Worm (Caenorhabditis elegans): ENCODE results near the gene plc-1.
A peak's percentile ranks its signal among the peaks of the same experiment; 100 is the strongest.

Gene plc-1

ce11 chrX:10844602-10845354 is 6.3 kb upstream of the plc-1 start, which contains the start of gene C05A9.2:
Gene C05A9.2, minus strand, starts transcription at chrX:10844674.
- TF ChIP-seq hnd-1 (tag; optimal IDR thresholded peaks at IDR 0.05): no peak
- TF ChIP-seq ceh-36 (tag; optimal IDR thresholded peaks at IDR 0.05): peak; percentile 19

ce11 chrX:10844137-10844536 is 5.7 kb upstream of the plc-1 start:
- TF ChIP-seq ceh-36 (tag; optimal IDR thresholded peaks at IDR 0.05): peak; percentile 43
- 0 out of 2 replicates have a peak, but pooled peaks have one; percentile 35 for TF ChIP-seq pes-1 (GFP tag; IDR thresholded peaks at IDR 0.05)
- no peak for TF ChIP-seq sea-1 (GFP tag; conservative IDR thresholded peaks at IDR 0.05)

- peak; percentile 26 for TF ChIP-seq ceh-36 (tag; optimal IDR thresholded peaks at IDR 0.05)
- no peak for TF ChIP-seq ceh-13 (GFP tag; optimal IDR thresholded peaks at IDR 0.05)
These were observed 841 bp downstream of the plc-1 start for ce11 chrX:10837609-10838008.

ce11 chrX:10834568-10834967 is 3.9 kb downstream of the plc-1 start:
- TF ChIP-seq sea-1 (GFP tag; conservative IDR thresholded peaks at IDR 0.05) (no peak), ceh-36 (tag; optimal IDR thresholded peaks at IDR 0.05) (no peak), hmbx-1 (tag; optimal IDR thresholded peaks at IDR 0.05) (no peak), ets-7 (tag; optimal IDR thresholded peaks at IDR 0.05) (no peak), tbx-37 (GFP tag; conservative IDR thresholded peaks at IDR 0.05) (no peak), hnd-1 (tag; optimal IDR thresholded peaks at IDR 0.05) (no peak), ceh-13 (GFP tag; optimal IDR thresholded peaks at IDR 0.05) (no peak), flt-1 (GFP tag; IDR thresholded peaks at IDR 0.05) (no peak), scrt-1 (GFP tag; IDR thresholded peaks at IDR 0.05) (no peak), ama-1 (optimal IDR thresholded peaks at IDR 0.05) (no peak), tra-4 (tag; optimal IDR thresholded peaks at IDR 0.05) (no peak), F13C5.2 (tag; optimal IDR thresholded peaks at IDR 0.05) (no peak), B0310.2 (tag; optimal IDR thresholded peaks at IDR 0.05) (no peak), hmg-4 (GFP tag; optimal IDR thresholded peaks at IDR 0.05) (no peak), pes-1 (GFP tag; IDR thresholded peaks at IDR 0.05) (no peak), tbx-11 (GFP tag; IDR thresholded peaks at IDR 0.05) (no peak), aly-1 (tag; optimal IDR thresholded peaks at IDR 0.05) (no peak)

- TF ChIP-seq hmbx-1 (tag; optimal IDR thresholded peaks at IDR 0.05): no peak
- TF ChIP-seq hnd-1 (tag; optimal IDR thresholded peaks at IDR 0.05): peak; percentile 50
- peak; percentile 87 for TF ChIP-seq scrt-1 (GFP tag; IDR thresholded peaks at IDR 0.05)
- peak; percentile 22 for TF ChIP-seq ets-7 (tag; optimal IDR thresholded peaks at IDR 0.05)
- TF ChIP-seq flt-1 (GFP tag; IDR thresholded peaks at IDR 0.05): peak; percentile 75
- peak; percentile 76; the same call in 1 of the 2 replicates for TF ChIP-seq tbx-11 (GFP tag; IDR thresholded peaks at IDR 0.05)
- 0 out of 2 replicates have a peak, but pooled peaks have one; percentile 59 for TF ChIP-seq sea-1 (GFP tag; conservative IDR thresholded peaks at IDR 0.05)
- peak; percentile 43 for TF ChIP-seq B0310.2 (tag; optimal IDR thresholded peaks at IDR 0.05)
- TF ChIP-seq ceh-36 (tag; optimal IDR thresholded peaks at IDR 0.05): peak; percentile 57
- peak; percentile 65 for TF ChIP-seq tbx-37 (GFP tag; conservative IDR thresholded peaks at IDR 0.05)
- TF ChIP-seq F13C5.2 (tag; optimal IDR thresholded peaks at IDR 0.05): peak; percentile 32
- peak; percentile 41 for TF ChIP-seq ceh-13 (GFP tag; optimal IDR thresholded peaks at IDR 0.05)
- TF ChIP-seq hmg-4 (GFP tag; optimal IDR thresholded peaks at IDR 0.05): no peak
- peak; percentile 34 for TF ChIP-seq tra-4 (tag; optimal IDR thresholded peaks at IDR 0.05)
- no peak for TF ChIP-seq ama-1 (optimal IDR thresholded peaks at IDR 0.05)
- TF ChIP-seq pes-1 (GFP tag; IDR thresholded peaks at IDR 0.05): no peak
- TF ChIP-seq aly-1 (tag; optimal IDR thresholded peaks at IDR 0.05): peak; percentile 12
These were observed 17.3 kb downstream of the plc-1 start for ce11 chrX:10821160-10821559.

ce11 chrX:10820511-10820910 is 17.9 kb downstream of the plc-1 start, which contains the start of gene F31B12.3:
Gene F31B12.3, minus strand, starts transcription at chrX:10820611.
- no peak for TF ChIP-seq tbx-37 (GFP tag; conservative IDR thresholded peaks at IDR 0.05)
- no peak for TF ChIP-seq scrt-1 (GFP tag; IDR thresholded peaks at IDR 0.05)
- no peak for TF ChIP-seq F13C5.2 (tag; optimal IDR thresholded peaks at IDR 0.05)
- no peak for TF ChIP-seq ceh-36 (tag; optimal IDR thresholded peaks at IDR 0.05)
- TF ChIP-seq tra-4 (tag; optimal IDR thresholded peaks at IDR 0.05): no peak
- TF ChIP-seq B0310.2 (tag; optimal IDR thresholded peaks at IDR 0.05): no peak
- no peak for TF ChIP-seq ets-7 (tag; optimal IDR thresholded peaks at IDR 0.05)

- no peak for TF ChIP-seq aly-1 (tag; optimal IDR thresholded peaks at IDR 0.05)
- no peak for TF ChIP-seq hmbx-1 (tag; optimal IDR thresholded peaks at IDR 0.05)
- no peak for TF ChIP-seq scrt-1 (GFP tag; IDR thresholded peaks at IDR 0.05)
- no peak for TF ChIP-seq tbx-37 (GFP tag; conservative IDR thresholded peaks at IDR 0.05)
- TF ChIP-seq pes-1 (GFP tag; IDR thresholded peaks at IDR 0.05): no peak
- no peak for TF ChIP-seq ceh-13 (GFP tag; optimal IDR thresholded peaks at IDR 0.05)
- no peak for TF ChIP-seq hmg-4 (GFP tag; optimal IDR thresholded peaks at IDR 0.05)
- TF ChIP-seq tbx-11 (GFP tag; IDR thresholded peaks at IDR 0.05): no peak
- no peak for TF ChIP-seq tra-4 (tag; optimal IDR thresholded peaks at IDR 0.05)
- no peak for TF ChIP-seq ets-7 (tag; optimal IDR thresholded peaks at IDR 0.05)
- TF ChIP-seq hnd-1 (tag; optimal IDR thresholded peaks at IDR 0.05): no peak
- no peak for TF ChIP-seq flt-1 (GFP tag; IDR thresholded peaks at IDR 0.05)
- TF ChIP-seq F13C5.2 (tag; optimal IDR thresholded peaks at IDR 0.05): no peak
- TF ChIP-seq ama-1 (optimal IDR thresholded peaks at IDR 0.05): no peak
- TF ChIP-seq ceh-36 (tag; optimal IDR thresholded peaks at IDR 0.05): no peak
- TF ChIP-seq sea-1 (GFP tag; conservative IDR thresholded peaks at IDR 0.05): no peak
- TF ChIP-seq B0310.2 (tag; optimal IDR thresholded peaks at IDR 0.05): no peak
These were observed 34.0 kb downstream of the plc-1 start, which contains the start of gene F31B12.4 for ce11 chrX:10804441-10804840. Gene F31B12.4, plus strand, starts transcription at chrX:10804741.

ce11 chrX:10794647-10795046 is 43.8 kb downstream of the plc-1 start, which contains the start of gene T05A10.6:
Gene T05A10.6, minus strand, starts transcription at chrX:10794747.
- TF ChIP-seq tra-4 (tag; optimal IDR thresholded peaks at IDR 0.05) (no peak), hnd-1 (tag; optimal IDR thresholded peaks at IDR 0.05) (no peak), aly-1 (tag; optimal IDR thresholded peaks at IDR 0.05) (no peak), ets-7 (tag; optimal IDR thresholded peaks at IDR 0.05) (no peak), flt-1 (GFP tag; IDR thresholded peaks at IDR 0.05) (no peak), ceh-36 (tag; optimal IDR thresholded peaks at IDR 0.05) (no peak), scrt-1 (GFP tag; IDR thresholded peaks at IDR 0.05) (no peak), hmbx-1 (tag; optimal IDR thresholded peaks at IDR 0.05) (no peak), ama-1 (optimal IDR thresholded peaks at IDR 0.05) (no peak), sea-1 (GFP tag; conservative IDR thresholded peaks at IDR 0.05) (no peak), tbx-37 (GFP tag; conservative IDR thresholded peaks at IDR 0.05) (no peak), B0310.2 (tag; optimal IDR thresholded peaks at IDR 0.05) (no peak), pes-1 (GFP tag; IDR thresholded peaks at IDR 0.05) (no peak), tbx-11 (GFP tag; IDR thresholded peaks at IDR 0.05) (no peak), F13C5.2 (tag; optimal IDR thresholded peaks at IDR 0.05) (no peak)
